Fruit fly (Drosophila melanogaster): ENCODE results near the gene CG32486.
A peak's percentile ranks its signal among the peaks of the same experiment; 100 is the strongest.

CG32486 gene

dm6 chr3L:3078398-3079155 lies 7.9 kb upstream of the CG32486 start (continued):
- TF ChIP-seq jigr1 (GFP tag; IDR thresholded peaks at IDR 0.05) (no peak), NC2α (GFP tag; optimal IDR thresholded peaks at IDR 0.05) (no peak), Nf-YB (GFP tag; optimal IDR thresholded peaks at IDR 0.05) (peak; percentile 15), chinmo (GFP tag; IDR thresholded peaks at IDR 0.05; ENCODE audit: partially characterized antibody) (peak; percentile 90), Xbp1 (GFP tag; optimal IDR thresholded peaks at IDR 0.05) (peak; percentile 27), hbn (GFP tag; IDR thresholded peaks at IDR 0.05; ENCODE audit: partially characterized antibody) (no peak), CG6175 (GFP tag; IDR thresholded peaks at IDR 0.05) (no peak), sens (GFP tag) (peak; percentile 78), ci (GFP tag; IDR thresholded peaks at IDR 0.05) (peak; percentile 58; the same call in 1 of the 3 replicates), CG30431 (GFP tag; optimal IDR thresholded peaks at IDR 0.05) (no peak), zf30C (GFP tag; optimal IDR thresholded peaks at IDR 0.05) (no peak), Myb (GFP tag; optimal IDR thresholded peaks at IDR 0.05) (no peak), gce (GFP tag; IDR thresholded peaks at IDR 0.05) (no peak), CG7271 (tag; optimal IDR thresholded peaks at IDR 0.05) (no peak), MESR4 (GFP tag; optimal IDR thresholded peaks at IDR 0.05) (no peak), grn (GFP tag; optimal IDR thresholded peaks at IDR 0.05) (no peak), Vsx1 (GFP tag; optimal IDR thresholded peaks at IDR 0.05) (no peak), CG12659 (GFP tag; optimal IDR thresholded peaks at IDR 0.05) (peak; percentile 16), Bgb (GFP tag; IDR thresholded peaks at IDR 0.05; ENCODE audit: partially characterized antibody) (no peak), dysf (GFP tag; IDR thresholded peaks at IDR 0.05) (peak; percentile 22; the same call in 1 of the 3 replicates), tx (GFP tag; optimal IDR thresholded peaks at IDR 0.05) (no peak), dimm (GFP tag; IDR thresholded peaks at IDR 0.05) (no peak), eyg (GFP tag; optimal IDR thresholded peaks at IDR 0.05) (no peak), Fer3 (tag; optimal IDR thresholded peaks at IDR 0.05) (peak; percentile 23), CG4707 (GFP tag; optimal IDR thresholded peaks at IDR 0.05) (no peak), chif (GFP tag; optimal IDR thresholded peaks at IDR 0.05) (peak in 1 of 2 experiments; percentile 5), sob (GFP tag; IDR thresholded peaks at IDR 0.05) (0 out of 2 replicates have a peak, but pooled peaks have one; percentile 23), danr (GFP tag; IDR thresholded peaks at IDR 0.05) (no peak), nerfin-1 (tag; optimal IDR thresholded peaks at IDR 0.05) (no peak), br (optimal IDR thresholded peaks at IDR 0.05) (no peak), E2f2 (GFP tag; IDR thresholded peaks at IDR 0.05) (peak; percentile 50), Nf-YC (tag; optimal IDR thresholded peaks at IDR 0.05) (no peak), gem (tag; optimal IDR thresholded peaks at IDR 0.05) (peak; percentile 64), p53 (GFP tag; optimal IDR thresholded peaks at IDR 0.05) (no peak), trem (tag; optimal IDR thresholded peaks at IDR 0.05) (no peak), CG11723 (GFP tag; optimal IDR thresholded peaks at IDR 0.05) (peak; percentile 31), HLHmδ (GFP tag; optimal IDR thresholded peaks at IDR 0.05) (no peak), CG3281 (GFP tag; optimal IDR thresholded peaks at IDR 0.05) (peak; percentile 55), Hr51 (GFP tag; optimal IDR thresholded peaks at IDR 0.05) (peak in 1 of 2 experiments; percentile 47), mam (GFP tag; optimal IDR thresholded peaks at IDR 0.05) (no peak), usp (GFP tag; optimal IDR thresholded peaks at IDR 0.05) (no peak), Gsc (GFP tag; IDR thresholded peaks at IDR 0.05) (no peak), CG4424 (GFP tag; optimal IDR thresholded peaks at IDR 0.05) (peak; percentile 49), crp (GFP tag; optimal IDR thresholded peaks at IDR 0.05) (no peak), twi (tag; optimal IDR thresholded peaks at IDR 0.05) (no peak), CG17612 (GFP tag; IDR thresholded peaks at IDR 0.05) (no peak; the same call in 1 of the 2 replicates), CG17829 (tag; optimal IDR thresholded peaks at IDR 0.05) (no peak), CG13424 (tag; optimal IDR thresholded peaks at IDR 0.05) (peak; percentile 43), MBD-R2 (GFP tag; IDR thresholded peaks at IDR 0.05) (peak; percentile 19; the same call in 1 of the 2 replicates), rib (GFP tag; IDR thresholded peaks at IDR 0.05) (no peak)

All from whole organism, embryonic.